Worm (Caenorhabditis elegans) whole organism, L4 larva: Measurements from ENCODE around the gene best-15.

Experiments used
- F37D6.2 ChIP-seq: sonication (generic microtip); optimal IDR thresholded peaks from 2 replicates; lab custom pipeline; 2016; ENCODE audit warnings: mild to moderate bottlenecking, missing genetic modification characterization, missing compliant biosample characterization
- F44E2.7 ChIP-seq: fragments of 200-800 bp; sonication (Bioruptor generic); IDR thresholded peaks from 2 replicates; pipeline ENCODE4 v2.1.2; 2022; ENCODE audit warnings: missing genetic modification characterization, missing compliant biosample characterization
- R02D3.7 ChIP-seq: fragments of 150-350 bp; sonication (generic microtip); optimal IDR thresholded peaks from 3 replicates; lab custom pipeline; 2014; ENCODE audit warnings: missing biosample characterization, missing genetic modification characterization
- T20F7.1 ChIP-seq: fragments of 200-800 bp; sonication (Bioruptor generic); optimal IDR thresholded peaks from 2 replicates; lab custom pipeline; 2018; ENCODE audit warnings: mild to moderate bottlenecking, missing genetic modification characterization, missing compliant biosample characterization
- T26A8.4 ChIP-seq: fragments of 200-800 bp; sonication (Bioruptor generic); IDR thresholded peaks from 2 replicates; pipeline ENCODE4 v1.3.6; 2022; ENCODE audit warnings: missing genetic modification characterization, missing compliant biosample characterization
- ZK337.2 ChIP-seq: fragments of 200-800 bp; sonication (Bioruptor generic); IDR thresholded peaks from 2 replicates; pipeline ENCODE4 v1.3.6; 2022; ENCODE audit warnings: missing genetic modification reagents, missing genetic modification characterization, missing compliant biosample characterization
- ZK546.5 ChIP-seq, 2 experiments: sonication (generic microtip); optimal IDR thresholded peaks; 2 replicates each; lab custom pipeline; 2017; ENCODE audit warnings: missing biosample characterization in 2 of 2, missing genetic modification characterization in 2 of 2
- ama-1 ChIP-seq: fragments of 150-350 bp; optimal IDR thresholded peaks from 2 replicates; lab custom pipeline; 2014; ENCODE audit warnings: inconsistent platforms, mixed read lengths
- arid-1 ChIP-seq: fragments of 200-800 bp; sonication (Bioruptor generic); conservative IDR thresholded peaks from 2 replicates; pipeline ENCODE4 v1.3.6; 2022; ENCODE audit warnings: missing genetic modification reagents, missing genetic modification characterization, missing compliant biosample characterization
- ceh-20 ChIP-seq: fragments of 200-800 bp; sonication (Bioruptor generic); IDR thresholded peaks from 2 replicates; pipeline ENCODE4 v1.3.6; 2022; ENCODE audit warnings: missing genetic modification reagents, missing genetic modification characterization, missing compliant biosample characterization
- ceh-28 ChIP-seq: fragments of 150-350 bp; optimal IDR thresholded peaks from 2 replicates; lab custom pipeline; 2014; ENCODE audit warnings: missing biosample characterization, missing genetic modification reagents, missing genetic modification characterization
- ceh-32 ChIP-seq: sonication (generic microtip); optimal IDR thresholded peaks from 2 replicates; lab custom pipeline; 2016; ENCODE audit warnings: mild to moderate bottlenecking, missing genetic modification characterization, missing compliant biosample characterization; ENCODE audit not compliant: poor library complexity
- ceh-44 ChIP-seq: fragments of 200-800 bp; sonication (Bioruptor generic); IDR thresholded peaks from 2 replicates; pipeline ENCODE4 v1.3.6; 2022; ENCODE audit warnings: missing genetic modification reagents, missing genetic modification characterization, missing compliant biosample characterization
- ceh-62 ChIP-seq: sonication (generic microtip); optimal IDR thresholded peaks from 2 replicates; lab custom pipeline; 2017; ENCODE audit warnings: missing biosample characterization, missing genetic modification characterization
- ceh-82 ChIP-seq: sonication (generic microtip); optimal IDR thresholded peaks from 2 replicates; lab custom pipeline; 2017; ENCODE audit warnings: missing biosample characterization, missing genetic modification characterization
- ces-1 ChIP-seq: fragments of 150-350 bp; sonication (generic microtip); optimal IDR thresholded peaks from 4 replicates; lab custom pipeline; 2014; ENCODE audit warnings: missing biosample characterization, missing genetic modification reagents, missing genetic modification characterization
- ctbp-1 ChIP-seq: fragments of 200-800 bp; sonication (Bioruptor generic); IDR thresholded peaks from 2 replicates; pipeline ENCODE4 v1.3.6; 2022; ENCODE audit warnings: missing genetic modification reagents, missing genetic modification characterization, missing compliant biosample characterization
- daf-16 ChIP-seq, 3 experiments: sonication (generic microtip); optimal IDR thresholded peaks; 2 replicates each; lab custom pipeline; 2016 to 2017; ENCODE audit warnings: missing genetic modification characterization in 3 of 3, missing genetic modification reagents in 3 of 3, mild to moderate bottlenecking in 2 of 3, missing compliant biosample characterization in 2 of 3, missing biosample characterization in 1 of 3, moderate library complexity in 1 of 3
- duxl-1 ChIP-seq: sonication (generic microtip); optimal IDR thresholded peaks from 2 replicates; lab custom pipeline; 2016; ENCODE audit warnings: mild to moderate bottlenecking, missing genetic modification characterization, moderate library complexity, missing compliant biosample characterization; ENCODE audit not compliant: poor library complexity
- dve-1 ChIP-seq: sonication (generic microtip); optimal IDR thresholded peaks from 2 replicates; lab custom pipeline; 2017; ENCODE audit warnings: antibody characterized with exemption, mild to moderate bottlenecking, missing genetic modification characterization, missing compliant biosample characterization; ENCODE audit not compliant: insufficient read depth
- fkh-10 ChIP-seq: fragments of 150-350 bp; optimal IDR thresholded peaks from 2 replicates; lab custom pipeline; 2014; ENCODE audit warnings: missing biosample characterization, missing genetic modification reagents, missing genetic modification characterization
- fos-1 ChIP-seq: fragments of 150-350 bp; optimal IDR thresholded peaks from 2 replicates; lab custom pipeline; 2014; ENCODE audit warnings: missing biosample characterization, missing genetic modification characterization
- gei-8 ChIP-seq: fragments of 200-800 bp; sonication (Bioruptor generic); optimal IDR thresholded peaks from 2 replicates; lab custom pipeline; 2018; ENCODE audit warnings: mild to moderate bottlenecking, missing genetic modification characterization, missing compliant biosample characterization
- hif-1 ChIP-seq, 2 experiments: sonication (generic microtip); optimal IDR thresholded peaks; 2 replicates each; lab custom pipeline; 2016 to 2017; ENCODE audit warnings: missing compliant biosample characterization in 2 of 2, missing genetic modification characterization in 2 of 2, missing genetic modification reagents in 2 of 2, missing genotype in 2 of 2, mild to moderate bottlenecking in 1 of 2
- hlh-11 ChIP-seq: fragments of 200-800 bp; sonication (Bioruptor generic); optimal IDR thresholded peaks from 2 replicates; lab custom pipeline; 2018; ENCODE audit warnings: mild to moderate bottlenecking, missing genetic modification characterization, missing compliant biosample characterization
- hlh-30 ChIP-seq: sonication (generic microtip); optimal IDR thresholded peaks from 2 replicates; lab custom pipeline; 2017; ENCODE audit warnings: antibody characterized with exemption, mild to moderate bottlenecking, missing genetic modification characterization, missing compliant biosample characterization; ENCODE audit not compliant: insufficient read depth
- hmg-1.1 ChIP-seq: fragments of 200-800 bp; sonication (Bioruptor generic); IDR thresholded peaks from 2 replicates; pipeline ENCODE4 v1.3.6; 2022; ENCODE audit warnings: missing genetic modification reagents, missing genetic modification characterization, missing compliant biosample characterization
- lim-7 ChIP-seq: fragments of 200-800 bp; sonication (Bioruptor generic); IDR thresholded peaks from 2 replicates; pipeline ENCODE4 v1.3.6; 2022; ENCODE audit warnings: missing genetic modification characterization, missing compliant biosample characterization
- lin-15B ChIP-seq: fragments of 150-350 bp; sonication (generic microtip); optimal IDR thresholded peaks from 3 replicates; lab custom pipeline; 2014; ENCODE audit warnings: missing biosample characterization, missing genetic modification characterization
- lin-29 ChIP-seq: fragments of 200-800 bp; sonication (Bioruptor generic); IDR thresholded peaks from 2 replicates; pipeline ENCODE4 v1.3.6; 2022; ENCODE audit warnings: missing genetic modification reagents, missing genetic modification characterization, missing compliant biosample characterization
- lin-38 ChIP-seq: fragments of 200-800 bp; sonication (Bioruptor generic); IDR thresholded peaks from 2 replicates; pipeline ENCODE4 v1.3.6; 2022; ENCODE audit warnings: missing genetic modification reagents, missing genetic modification characterization, missing compliant biosample characterization
- lin-39 ChIP-seq: fragments of 150-350 bp; optimal IDR thresholded peaks from 2 replicates; lab custom pipeline; 2014; ENCODE audit warnings: missing biosample characterization, missing genetic modification reagents, missing genetic modification characterization
- lsy-2 ChIP-seq, 2 experiments: fragments of 150-350 bp in 1 of 2; sonication (generic microtip) in 1 of 2; optimal IDR thresholded peaks; 2 replicates each; lab custom pipeline; 2014 to 2017; ENCODE audit warnings: missing biosample characterization in 2 of 2, missing genetic modification characterization in 2 of 2
- madf-9 ChIP-seq: fragments of 200-800 bp; sonication (Bioruptor generic); conservative IDR thresholded peaks from 2 replicates; pipeline ENCODE4 v1.3.6; 2022; ENCODE audit warnings: missing genetic modification reagents, missing genetic modification characterization, missing compliant biosample characterization
- mep-1 ChIP-seq: fragments of 150-350 bp; sonication (generic microtip); optimal IDR thresholded peaks from 3 replicates; lab custom pipeline; 2014; ENCODE audit warnings: missing biosample characterization, missing genetic modification characterization
- mxl-2 ChIP-seq: fragments of 200-800 bp; sonication (Bioruptor generic); conservative IDR thresholded peaks from 2 replicates; pipeline ENCODE4 v1.3.6; 2022; ENCODE audit warnings: missing genetic modification reagents, missing genetic modification characterization, missing compliant biosample characterization
- nhr-25 ChIP-seq: sonication (generic microtip); optimal IDR thresholded peaks from 2 replicates; lab custom pipeline; 2017; ENCODE audit warnings: missing genetic modification characterization, mild to moderate bottlenecking, missing compliant biosample characterization, antibody characterized with exemption, moderate library complexity, borderline replicate concordance; ENCODE audit not compliant: insufficient read depth
- nhr-6 ChIP-seq: fragments of 150-350 bp; optimal IDR thresholded peaks from 2 replicates; lab custom pipeline; 2014; ENCODE audit warnings: missing biosample characterization, missing genetic modification characterization
- nhr-77 ChIP-seq: fragments of 150-350 bp; optimal IDR thresholded peaks from 2 replicates; lab custom pipeline; 2014; ENCODE audit warnings: missing biosample characterization, missing genetic modification characterization
- pha-4 ChIP-seq, 2 experiments: fragments of 150-350 bp in 1 of 2; fragments of 200-800 bp in 1 of 2; sonication (Bioruptor generic) in 1 of 2; IDR thresholded peaks in 1 of 2; optimal IDR thresholded peaks in 1 of 2; 2 replicates each; pipeline versions ENCODE4 v1.3.6 to Lab custom; 2014 to 2022; ENCODE audit warnings: missing genetic modification characterization in 2 of 2, missing genetic modification reagents in 2 of 2, missing biosample characterization in 1 of 2, missing compliant biosample characterization in 1 of 2
- php-3 ChIP-seq: fragments of 200-800 bp; sonication (Bioruptor generic); IDR thresholded peaks from 2 replicates; pipeline ENCODE4 v1.3.6; 2022; ENCODE audit warnings: missing genetic modification reagents, missing genetic modification characterization, missing compliant biosample characterization
- pqm-1 ChIP-seq: sonication (generic microtip); optimal IDR thresholded peaks from 2 replicates; lab custom pipeline; 2017; ENCODE audit warnings: missing biosample characterization, missing genetic modification characterization
- snpc-1.2 ChIP-seq: fragments of 200-800 bp; sonication (Bioruptor generic); IDR thresholded peaks from 2 replicates; pipeline ENCODE4 v1.3.6; 2022; ENCODE audit warnings: missing genetic modification reagents, missing genetic modification characterization, missing compliant biosample characterization
- tag-97 ChIP-seq: fragments of 200-800 bp; sonication (Bioruptor generic); IDR thresholded peaks from 2 replicates; pipeline ENCODE4 v1.3.6; 2022; ENCODE audit warnings: missing genetic modification characterization, missing compliant biosample characterization
- tra-1 ChIP-seq: fragments of 200-800 bp; sonication (Bioruptor generic); IDR thresholded peaks from 2 replicates; pipeline ENCODE4 v1.3.6; 2022; ENCODE audit warnings: missing genetic modification reagents, missing genetic modification characterization, missing compliant biosample characterization
- unc-62 ChIP-seq, 3 experiments: fragments of 150-350 bp in 1 of 3; sonication (generic microtip); optimal IDR thresholded peaks in 2 of 3; peaks in 1 of 3; 1 replicate in 1 of 3; 2 replicates in 2 of 3; lab custom pipeline; 2014 to 2017; ENCODE audit warnings: missing biosample characterization in 3 of 3, missing genetic modification characterization in 3 of 3, missing genetic modification reagents in 3 of 3, missing genotype in 1 of 3
- vab-7 ChIP-seq: fragments of 200-800 bp; sonication (Bioruptor generic); IDR thresholded peaks from 2 replicates; pipeline ENCODE4 v1.3.6; 2022; ENCODE audit warnings: missing genetic modification reagents, missing genetic modification characterization, missing compliant biosample characterization
- zfp-3 ChIP-seq: fragments of 200-800 bp; sonication (Bioruptor generic); conservative IDR thresholded peaks from 2 replicates; pipeline ENCODE4 v1.3.6; 2022; ENCODE audit warnings: missing genetic modification reagents, missing genetic modification characterization, missing compliant biosample characterization
- zip-2 ChIP-seq: fragments of 150-350 bp; optimal IDR thresholded peaks from 2 replicates; lab custom pipeline; 2014; ENCODE audit warnings: missing biosample characterization, missing genetic modification characterization

The best-15 gene

DNA sequence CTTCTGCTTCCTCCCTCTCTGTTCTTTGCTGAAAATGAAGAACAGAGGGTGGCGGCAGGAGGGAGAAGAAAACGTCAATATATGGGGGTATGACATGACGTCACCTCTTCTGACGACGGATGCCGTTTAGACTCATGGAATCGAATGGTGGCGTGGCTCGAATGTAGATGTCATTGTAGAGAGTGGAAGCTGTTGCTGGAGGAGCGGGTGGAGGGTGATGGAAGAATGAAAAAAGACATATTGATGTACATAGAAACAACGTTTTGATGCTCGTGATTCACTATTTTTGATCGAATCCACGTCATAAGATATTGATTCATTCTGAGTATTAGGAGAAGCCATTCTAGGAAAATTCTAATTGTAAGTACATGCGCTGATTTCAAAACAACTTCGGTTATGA lies 13.0 kb downstream of the best-15 start (continued):
- TF ChIP-seq zfp-3 (no peak), T26A8.4 (no peak), madf-9 (GFP tag; lab: Robert Waterston, UW) (no peak), dve-1 (no peak), lin-38 (GFP tag; lab: Robert Waterston, UW) (no peak), ceh-28 (tag; lab: Kevin White, UChicago) (no peak), fos-1 (tag; lab: Kevin White, UChicago) (no peak), mep-1 (tag; lab: Kevin White, UChicago) (no peak), hif-1 (tag; optimal IDR thresholded peaks at IDR 0.05; lab: Kevin White, UChicago) (no peak), nhr-6 (tag; lab: Kevin White, UChicago) (no peak), ZK337.2 (GFP tag; lab: Robert Waterston, UW) (no peak), daf-16 (GFP tag; optimal IDR thresholded peaks at IDR 0.05; lab: Kevin White, UChicago) (no peak), daf-16 (tag; optimal IDR thresholded peaks at IDR 0.05; lab: Kevin White, UChicago) (no peak), ctbp-1 (GFP tag; lab: Robert Waterston, UW) (peak; percentile 47; the same call in 1 of the 2 replicates), ama-1 (lab: Kevin White, UChicago) (no peak), lin-15B (tag; lab: Kevin White, UChicago) (no peak), ces-1 (GFP tag; lab: Kevin White, UChicago) (no peak), lsy-2 (tag; optimal IDR thresholded peaks at IDR 0.05; lab: Kevin White, UChicago) (peak in 1 of 2 experiments; percentile 7), snpc-1.2 (no peak), zip-2 (tag; lab: Kevin White, UChicago) (no peak), F44E2.7 (no peak), arid-1 (GFP tag; lab: Robert Waterston, UW) (no peak), fkh-10 (no peak), R02D3.7 (no peak), tra-1 (GFP tag; lab: Robert Waterston, UW) (no peak), php-3 (GFP tag; lab: Robert Waterston, UW) (no peak), pha-4 (GFP tag; IDR thresholded peaks at IDR 0.05; lab: Robert Waterston, UW) (no peak), pha-4 (tag; optimal IDR thresholded peaks at IDR 0.05; lab: Kevin White, UChicago) (no peak), gei-8 (GFP tag; lab: Kevin White, UChicago) (no peak), nhr-25 (tag; lab: Kevin White, UChicago) (no peak), pqm-1 (tag; lab: Kevin White, UChicago) (no peak), ceh-62 (tag; lab: Kevin White, UChicago) (no peak), ceh-82 (tag; lab: Kevin White, UChicago) (no peak), ceh-20 (GFP tag; lab: Robert Waterston, UW) (no peak), lim-7 (GFP tag; lab: Robert Waterston, UW) (no peak), unc-62 (GFP tag; optimal IDR thresholded peaks at IDR 0.05 in 1 of 2; lab: Kevin White, UChicago) (peak in 1 of 2 experiments; percentile 95), unc-62 (tag; optimal IDR thresholded peaks at IDR 0.05; lab: Kevin White, UChicago) (no peak), mxl-2 (GFP tag; lab: Robert Waterston, UW) (no peak), hlh-30 (tag; lab: Kevin White, UChicago) (peak; percentile 29), ceh-44 (no peak), lin-29 (no peak), T20F7.1 (GFP tag; lab: Kevin White, UChicago) (no peak), nhr-77 (tag; lab: Kevin White, UChicago) (no peak), lin-39 (no peak), ceh-32 (no peak), hlh-11 (peak; percentile 7), F37D6.2 (tag; lab: Kevin White, UChicago) (peak; percentile 10), ZK546.5 (tag; optimal IDR thresholded peaks at IDR 0.05; lab: Kevin White, UChicago) (no peak), vab-7 (GFP tag; lab: Robert Waterston, UW) (0 out of 2 replicates have a peak, but pooled peaks have one; percentile 19), duxl-1 (no peak), tag-97 (GFP tag; lab: Robert Waterston, UW) (no peak), hmg-1.1 (GFP tag; lab: Robert Waterston, UW) (no peak)
